Fruit fly (Drosophila melanogaster) whole organism, pupa: ENCODE measurements around the gene Syt1.

ENCODE experiments used
- CG14655 ChIP-seq: fragments of 200-800 bp; sonication (Bioruptor generic); optimal IDR thresholded peaks from 3 replicates; lab custom pipeline; 2017; ENCODE audit warnings: mild to moderate bottlenecking, missing biosample characterization, missing genetic modification reagents, missing genetic modification characterization
- CG15710 ChIP-seq: fragments of 200-800 bp; sonication (Bioruptor generic); optimal IDR thresholded peaks from 2 replicates; lab custom pipeline; 2018; ENCODE audit warnings: missing biosample characterization, mild to moderate bottlenecking, missing genetic modification characterization, moderate library complexity
- CG4496 ChIP-seq: fragments of 200-800 bp; sonication (Bioruptor generic); IDR thresholded peaks from 3 replicates; pipeline ENCODE4 v1.3.6; 2022; ENCODE audit warnings: missing biosample characterization, missing genetic modification characterization
- CG8301 ChIP-seq: fragments of 200-800 bp; sonication (Bioruptor generic); optimal IDR thresholded peaks from 2 replicates; lab custom pipeline; 2018; ENCODE audit warnings: missing biosample characterization, mild to moderate bottlenecking, missing genetic modification characterization
- EcR ChIP-seq: fragments of 200-800 bp; sonication (Bioruptor generic); optimal IDR thresholded peaks from 3 replicates; lab custom pipeline; 2019; ENCODE audit warnings: missing biosample characterization, missing genetic modification characterization, mild to moderate bottlenecking, moderate library complexity, missing genetic modification reagents
- Pif1B ChIP-seq: fragments of 200-800 bp; sonication (Bioruptor generic); optimal IDR thresholded peaks from 3 replicates; lab custom pipeline; 2016; ENCODE audit warnings: missing biosample characterization, missing genetic modification characterization
- Snoo ChIP-seq: fragments of 200-800 bp; sonication (Bioruptor generic); optimal IDR thresholded peaks from 3 replicates; lab custom pipeline; 2017; ENCODE audit warnings: missing biosample characterization, mild to moderate bottlenecking, missing genetic modification characterization, inconsistent platforms

DNA sequence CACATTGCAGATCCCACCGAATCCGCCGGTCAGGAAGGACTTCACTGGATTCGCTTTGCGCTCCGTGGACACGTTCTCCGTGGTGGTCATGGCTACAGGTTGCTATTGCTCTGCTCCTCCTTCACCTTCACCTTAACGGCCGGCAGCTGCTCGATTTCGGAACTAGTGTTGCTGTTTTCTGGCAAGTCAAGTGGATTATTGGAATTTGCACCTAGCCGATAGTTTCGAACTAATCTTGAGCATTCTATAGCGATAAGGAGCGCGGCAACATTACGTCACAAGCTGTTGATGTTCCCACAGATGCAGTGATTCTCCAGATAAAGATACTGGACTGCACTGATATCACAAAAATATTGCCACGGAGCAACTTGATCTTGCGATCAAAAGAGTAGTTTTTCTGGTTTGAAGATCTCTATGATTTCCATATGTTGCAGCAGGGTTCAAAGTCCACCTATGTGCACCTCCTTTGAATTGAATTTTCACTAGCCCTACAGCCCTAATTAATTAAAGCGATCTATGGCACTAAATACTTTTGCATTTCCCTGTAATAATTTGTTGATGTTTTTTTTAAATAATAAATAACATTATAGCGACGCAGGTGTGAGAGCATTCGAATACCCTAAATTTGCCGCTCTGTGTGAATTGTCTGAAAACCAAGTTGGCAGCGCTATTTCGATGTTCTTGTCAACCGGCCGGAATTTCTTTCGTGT is 30.1 kb downstream of the Syt1 start, which contains the start of the genes colt and HINT1:
- TF ChIP-seq EcR (GFP tag; lab: Kevin White, UChicago) (peak; percentile 58), CG8301 (tag; lab: Kevin White, UChicago) (peak; percentile 82), CG4496 (GFP tag; lab: Robert Waterston, UW) (peak; percentile 78), CG15710 (tag; lab: Kevin White, UChicago) (peak; percentile 51), Snoo (peak; percentile 73), Pif1B (GFP tag; lab: Kevin White, UChicago) (peak; percentile 87), CG14655 (GFP tag; lab: Kevin White, UChicago) (peak; percentile 88)
